Worm (Caenorhabditis elegans) whole organism, L3 larva: ENCODE data around the gene K04C2.3.

Experiments used
- ceh-28 ChIP-seq: fragments of 150-350 bp; optimal IDR thresholded peaks from 2 replicates; lab custom pipeline; 2014; ENCODE audit warnings: missing biosample characterization, missing genetic modification reagents, missing genetic modification characterization
- egl-5 ChIP-seq: fragments of 150-350 bp; optimal IDR thresholded peaks from 2 replicates; lab custom pipeline; 2017; ENCODE audit warnings: missing biosample characterization, missing genetic modification reagents, missing genetic modification characterization, inconsistent platforms
- eor-1 ChIP-seq, 2 experiments: fragments of 150-350 bp; optimal IDR thresholded peaks; 2 replicates each; lab custom pipeline; 2014 to 2018; ENCODE audit warnings: missing biosample characterization in 2 of 2, missing genetic modification characterization in 2 of 2
- fkh-10 ChIP-seq: sonication (generic microtip); optimal IDR thresholded peaks from 2 replicates; lab custom pipeline; 2017; ENCODE audit warnings: missing biosample characterization, missing genetic modification reagents, missing genetic modification characterization
- fkh-2 ChIP-seq: fragments of 150-350 bp; optimal IDR thresholded peaks from 2 replicates; lab custom pipeline; 2014; ENCODE audit warnings: missing biosample characterization, missing genetic modification reagents, missing genetic modification characterization
- nhr-25 ChIP-seq: sonication (generic microtip); optimal IDR thresholded peaks from 2 replicates; lab custom pipeline; 2017; ENCODE audit warnings: missing biosample characterization, missing genetic modification characterization
- nhr-76 ChIP-seq: fragments of 150-350 bp; sonication (generic microtip); optimal IDR thresholded peaks from 5 replicates; lab custom pipeline; 2014; ENCODE audit warnings: missing biosample characterization, missing genetic modification characterization
- nhr-77 ChIP-seq: fragments of 150-350 bp; optimal IDR thresholded peaks from 2 replicates; lab custom pipeline; 2014; ENCODE audit warnings: missing biosample characterization, missing genetic modification characterization
- pha-4 ChIP-seq: fragments of 150-350 bp; optimal IDR thresholded peaks from 2 replicates; lab custom pipeline; 2014; ENCODE audit warnings: missing biosample characterization, missing genetic modification reagents, missing genetic modification characterization
- pqm-1 ChIP-seq: fragments of 150-350 bp; optimal IDR thresholded peaks from 2 replicates; lab custom pipeline; 2017; ENCODE audit warnings: missing biosample characterization, missing genetic modification characterization, inconsistent platforms
- sea-2 ChIP-seq: fragments of 150-350 bp; sonication (generic microtip); optimal IDR thresholded peaks from 4 replicates; lab custom pipeline; 2014; ENCODE audit warnings: missing biosample characterization, missing genetic modification reagents, missing genetic modification characterization
- skn-1 ChIP-seq: fragments of 150-350 bp; optimal IDR thresholded peaks from 2 replicates; lab custom pipeline; 2014; ENCODE audit warnings: missing biosample characterization, missing genetic modification characterization
- unc-39 ChIP-seq: sonication (generic microtip); optimal IDR thresholded peaks from 4 replicates; lab custom pipeline; 2017; ENCODE audit warnings: missing biosample characterization, missing genetic modification characterization

Gene K04C2.3

DNA sequence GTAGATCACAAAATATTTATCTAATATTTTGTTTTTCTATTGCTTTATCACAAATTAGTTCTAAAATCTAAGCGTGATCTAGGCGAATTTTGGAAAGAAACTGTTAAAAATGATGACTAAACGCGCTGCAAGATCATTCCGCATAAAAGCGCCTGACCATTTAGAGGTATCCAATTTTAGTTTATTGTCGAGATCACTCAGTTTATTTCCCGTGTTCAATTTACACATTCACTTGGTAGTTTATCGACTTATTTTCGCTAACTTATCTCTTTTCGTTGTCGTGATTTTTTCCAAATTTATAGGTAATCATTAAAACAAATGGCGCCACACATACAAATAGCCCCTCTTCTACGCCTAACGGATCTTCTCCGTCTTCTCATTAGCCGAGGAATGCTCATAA is 33.5 kb downstream of the K04C2.3 start, which contains the start of gene T07E3.2:
T07E3.2 (plus strand) TSS at position 301 of the 400 bp plus-strand sequence.
- TF ChIP-seq sea-2 (GFP tag; lab: Kevin White, UChicago): no peak
- TF ChIP-seq, all 47 proteins: peak for 0

DNA sequence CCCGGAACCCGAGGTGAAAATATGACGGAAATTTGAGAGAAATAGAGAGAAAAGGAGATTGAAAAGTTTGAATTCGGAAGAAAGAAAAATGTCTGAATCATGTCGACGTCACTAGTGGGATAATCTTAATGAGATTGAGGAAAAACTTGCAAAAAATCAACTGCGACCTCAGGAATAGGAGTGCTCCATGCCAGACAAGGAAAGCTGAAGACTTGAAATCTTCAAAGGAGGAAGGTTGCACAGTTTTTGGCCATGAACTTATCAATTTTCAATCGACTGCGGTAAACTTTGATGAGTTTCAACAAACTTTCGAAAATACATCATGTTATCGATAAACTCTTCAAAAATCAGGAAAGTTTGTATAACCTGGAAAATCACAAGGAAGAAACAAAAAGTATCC is 39.5 kb downstream of the K04C2.3 start, which contains the start of gene pdf-1:
pdf-1 (minus strand) TSS at position 101 of the 400 bp plus-strand sequence.
- no peak for TF ChIP-seq pqm-1 (tag; lab: Kevin White, UChicago)
- TF ChIP-seq fkh-2: no peak
- TF ChIP-seq unc-39 (tag; lab: Kevin White, UChicago): no peak
- TF ChIP-seq skn-1 (tag; lab: Kevin White, UChicago): no peak
- no peak for TF ChIP-seq ceh-28 (tag; lab: Kevin White, UChicago)
- no peak for TF ChIP-seq sea-2 (GFP tag; lab: Kevin White, UChicago)
- no peak for TF ChIP-seq eor-1 (tag; optimal IDR thresholded peaks at IDR 0.05; lab: Kevin White, UChicago)
- TF ChIP-seq egl-5 (tag; lab: Kevin White, UChicago): no peak
- TF ChIP-seq nhr-76: no peak
- TF ChIP-seq nhr-25 (tag; lab: Kevin White, UChicago): no peak
- TF ChIP-seq nhr-77 (tag; lab: Kevin White, UChicago): no peak
- TF ChIP-seq, all 47 proteins: peak for 0

DNA sequence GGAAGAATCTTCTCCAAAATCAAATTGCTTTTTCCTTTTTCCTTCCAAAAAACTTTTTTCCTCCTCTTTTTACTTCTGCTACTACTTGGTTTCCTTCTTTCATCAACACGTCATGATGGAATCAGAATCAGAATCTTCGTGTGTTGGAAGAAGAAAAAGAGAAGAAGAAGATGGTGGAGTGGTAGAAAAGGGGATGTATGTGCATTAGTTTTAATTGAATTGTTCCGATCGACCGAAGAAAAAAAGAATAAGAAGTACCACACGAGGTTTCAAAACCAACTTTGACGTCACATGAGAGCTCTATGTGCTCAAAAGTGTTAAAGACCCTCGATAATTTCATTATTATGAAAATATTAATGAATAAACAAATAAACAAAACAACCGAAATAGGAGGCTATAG is 42.0 kb downstream of the K04C2.3 start:
- TF ChIP-seq fkh-10: peak; percentile 31
- no peak for TF ChIP-seq pha-4 (tag; lab: Kevin White, UChicago)
- TF ChIP-seq, all 47 proteins: peak for 1
